Worm (Caenorhabditis elegans): ENCODE measurements around the gene T25F10.3.

DNA sequence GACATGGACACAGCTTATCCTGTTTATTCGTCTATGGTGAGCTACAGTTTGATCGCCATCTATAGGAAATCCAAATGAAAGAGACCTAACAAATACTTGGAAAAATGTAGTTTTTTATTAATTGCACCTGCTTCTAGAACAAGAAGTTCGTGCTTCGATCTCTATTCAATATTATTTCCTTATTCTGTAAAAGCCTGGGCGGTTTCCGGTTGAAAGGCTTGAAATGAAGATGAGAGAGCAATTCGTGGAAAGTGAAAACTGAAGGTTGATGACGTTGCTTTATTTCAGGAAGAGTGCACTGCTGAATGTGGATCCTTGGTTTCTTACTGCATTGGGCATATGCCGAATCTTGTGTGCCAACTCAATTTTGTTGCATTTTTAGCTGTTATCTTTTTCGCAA is 35.8 kb downstream of the T25F10.3 start:
- no peak for TF ChIP-seq nhr-23 (tag; optimal IDR thresholded peaks at IDR 0.05)
- no peak for TF ChIP-seq elt-3 (tag; optimal IDR thresholded peaks at IDR 0.05)
- TF ChIP-seq nfya-1 (tag; optimal IDR thresholded peaks at IDR 0.05; ENCODE audit: insufficient read depth): no peak
- TF ChIP-seq nhr-28 (tag; optimal IDR thresholded peaks at IDR 0.05): no peak
- TF ChIP-seq nhr-237 (tag; optimal IDR thresholded peaks at IDR 0.05): no peak
- TF ChIP-seq lin-39 (tag; optimal IDR thresholded peaks at IDR 0.05): no peak

Measured in whole organism, L3 larva.